Worm (Caenorhabditis elegans) whole organism, young adult: ENCODE data around the gene eelo-1.

Source experiments
- B0019.2 ChIP-seq: fragments of 200-800 bp; sonication (Bioruptor generic); conservative IDR thresholded peaks from 2 replicates; pipeline ENCODE4 v1.3.6; 2022; ENCODE audit warnings: missing genetic modification reagents, missing genetic modification characterization, missing compliant biosample characterization
- B0035.1 ChIP-seq: sonication (generic microtip); optimal IDR thresholded peaks from 2 replicates; lab custom pipeline; 2016; ENCODE audit warnings: missing genetic modification characterization, mild to moderate bottlenecking, missing compliant biosample characterization, missing genotype, missing genetic modification reagents
- F10E7.11 ChIP-seq: sonication (generic microtip); optimal IDR thresholded peaks from 2 replicates; lab custom pipeline; 2017; ENCODE audit warnings: mild to moderate bottlenecking, missing genetic modification characterization, moderate library complexity, missing compliant biosample characterization
- F22D6.2 ChIP-seq: sonication (generic microtip); optimal IDR thresholded peaks from 2 replicates; lab custom pipeline; 2016; ENCODE audit warnings: mild to moderate bottlenecking, missing genetic modification characterization, missing compliant biosample characterization
- F37B4.10 ChIP-seq: fragments of 200-800 bp; sonication (Bioruptor generic); IDR thresholded peaks from 2 replicates; pipeline ENCODE4 v1.3.6; 2022; ENCODE audit warnings: missing genetic modification characterization, missing compliant biosample characterization
- F39B2.1 ChIP-seq: fragments of 200-800 bp; sonication (Bioruptor generic); IDR thresholded peaks from 2 replicates; pipeline ENCODE4 v1.3.6; 2022; ENCODE audit warnings: missing genetic modification reagents, missing genetic modification characterization, missing compliant biosample characterization
- F52B5.7 ChIP-seq: sonication (generic microtip); optimal IDR thresholded peaks from 2 replicates; lab custom pipeline; 2016; ENCODE audit warnings: mild to moderate bottlenecking, missing genetic modification characterization, missing compliant biosample characterization
- F57A8.1 ChIP-seq: fragments of 200-800 bp; sonication (Bioruptor generic); optimal IDR thresholded peaks from 2 replicates; lab custom pipeline; 2018; ENCODE audit warnings: mild to moderate bottlenecking, missing genetic modification characterization, moderate library complexity, missing compliant biosample characterization
- F57C9.4 ChIP-seq: sonication (generic microtip); optimal IDR thresholded peaks from 2 replicates; lab custom pipeline; 2017; ENCODE audit warnings: mild to moderate bottlenecking, missing genetic modification characterization, missing compliant biosample characterization
- K12H6.12 ChIP-seq: fragments of 200-800 bp; sonication (Bioruptor generic); optimal IDR thresholded peaks from 2 replicates; lab custom pipeline; 2018; ENCODE audit warnings: mild to moderate bottlenecking, missing genetic modification characterization, missing compliant biosample characterization
- T26A5.8 ChIP-seq: sonication (generic microtip); optimal IDR thresholded peaks from 2 replicates; lab custom pipeline; 2016; ENCODE audit warnings: missing genetic modification characterization, missing compliant biosample characterization
- Y53F4B.3 ChIP-seq: fragments of 200-800 bp; sonication (Bioruptor generic); IDR thresholded peaks from 2 replicates; pipeline ENCODE4 v1.3.6; 2022; ENCODE audit warnings: missing genetic modification reagents, missing genetic modification characterization, missing compliant biosample characterization
- ama-1 ChIP-seq, 3 experiments: fragments of 150-350 bp in 1 of 3; sonication (generic microtip) in 2 of 3; optimal IDR thresholded peaks; 2 replicates each; lab custom pipeline; 2014 to 2018; ENCODE audit warnings: missing biosample characterization in 2 of 3, missing genetic modification characterization in 2 of 3, missing genetic modification reagents in 2 of 3
- attf-6 ChIP-seq: fragments of 200-800 bp; sonication (Bioruptor generic); IDR thresholded peaks from 2 replicates; pipeline ENCODE4 v1.3.6; 2022; ENCODE audit warnings: missing genetic modification reagents, missing genetic modification characterization, missing compliant biosample characterization
- cebp-2 ChIP-seq: fragments of 200-800 bp; sonication (Bioruptor generic); IDR thresholded peaks from 2 replicates; pipeline ENCODE4 v1.3.6; 2022; ENCODE audit warnings: missing genetic modification characterization, missing compliant biosample characterization
- ceh-40 ChIP-seq: fragments of 200-800 bp; sonication (Bioruptor generic); IDR thresholded peaks from 2 replicates; pipeline ENCODE4 v1.3.6; 2022; ENCODE audit warnings: missing genetic modification characterization, missing compliant biosample characterization
- ceh-91 ChIP-seq: fragments of 200-800 bp; sonication (Bioruptor generic); IDR thresholded peaks from 2 replicates; pipeline ENCODE4 v1.3.6; 2022; ENCODE audit warnings: missing genetic modification reagents, missing genetic modification characterization, missing compliant biosample characterization
- die-1 ChIP-seq: sonication (generic microtip); optimal IDR thresholded peaks from 2 replicates; lab custom pipeline; 2016; ENCODE audit warnings: missing genotype, mild to moderate bottlenecking, missing genetic modification characterization, missing compliant biosample characterization
- egrh-3 ChIP-seq: fragments of 200-800 bp; sonication (Bioruptor generic); IDR thresholded peaks from 2 replicates; pipeline ENCODE4 v1.3.6; 2022; ENCODE audit warnings: missing genetic modification reagents, missing genetic modification characterization, missing compliant biosample characterization
- ets-4 ChIP-seq: fragments of 200-800 bp; sonication (Bioruptor generic); optimal IDR thresholded peaks from 2 replicates; lab custom pipeline; 2018; ENCODE audit warnings: mild to moderate bottlenecking, missing genetic modification characterization, missing compliant biosample characterization
- gei-17 ChIP-seq: fragments of 200-800 bp; sonication (Bioruptor generic); optimal IDR thresholded peaks from 2 replicates; lab custom pipeline; 2018; ENCODE audit warnings: mild to moderate bottlenecking, missing genetic modification characterization, missing compliant biosample characterization
- him-1 ChIP-seq: sonication (generic microtip); optimal IDR thresholded peaks from 2 replicates; lab custom pipeline; 2016; ENCODE audit warnings: missing genotype, missing genetic modification reagents, missing genetic modification characterization, missing compliant biosample characterization
- hsf-1 ChIP-seq: fragments of 200-800 bp; sonication (Bioruptor generic); IDR thresholded peaks from 2 replicates; pipeline ENCODE4 v1.3.6; 2022; ENCODE audit warnings: missing genetic modification reagents, missing genetic modification characterization, missing compliant biosample characterization
- lag-1 ChIP-seq: fragments of 200-800 bp; sonication (Bioruptor generic); IDR thresholded peaks from 2 replicates; pipeline ENCODE4 v1.3.6; 2022; ENCODE audit warnings: missing genetic modification reagents, missing genetic modification characterization, missing compliant biosample characterization
- let-526 ChIP-seq: fragments of 200-800 bp; sonication (Bioruptor generic); IDR thresholded peaks from 2 replicates; pipeline ENCODE4 v1.3.6; 2022; ENCODE audit warnings: missing genetic modification reagents, missing genetic modification characterization, missing compliant biosample characterization
- lin-26 ChIP-seq: fragments of 200-800 bp; sonication (Bioruptor generic); IDR thresholded peaks from 2 replicates; pipeline ENCODE4 v1.3.6; 2022; ENCODE audit warnings: missing genetic modification reagents, missing genetic modification characterization, missing compliant biosample characterization
- lin-54 ChIP-seq: fragments of 200-800 bp; sonication (Bioruptor generic); optimal IDR thresholded peaks from 2 replicates; lab custom pipeline; 2018; ENCODE audit warnings: mild to moderate bottlenecking, missing genetic modification characterization, missing compliant biosample characterization
- lsl-1 ChIP-seq: fragments of 200-800 bp; sonication (Bioruptor generic); optimal IDR thresholded peaks from 2 replicates; lab custom pipeline; 2018; ENCODE audit warnings: mild to moderate bottlenecking, missing genetic modification characterization, moderate library complexity, missing compliant biosample characterization
- lsy-27 ChIP-seq: sonication (generic microtip); optimal IDR thresholded peaks from 2 replicates; lab custom pipeline; 2017; ENCODE audit warnings: missing genetic modification characterization, mild to moderate bottlenecking, missing compliant biosample characterization, antibody characterized with exemption, missing genotype, borderline replicate concordance; ENCODE audit not compliant: insufficient read depth
- mcd-1 ChIP-seq: fragments of 200-800 bp; sonication (Bioruptor generic); IDR thresholded peaks from 2 replicates; pipeline ENCODE4 v1.3.6; 2022; ENCODE audit warnings: missing genetic modification reagents, missing genetic modification characterization, missing compliant biosample characterization
- mel-28 ChIP-seq: sonication (generic microtip); optimal IDR thresholded peaks from 2 replicates; lab custom pipeline; 2016; ENCODE audit warnings: borderline replicate concordance, mild to moderate bottlenecking, missing genetic modification characterization, missing compliant biosample characterization
- mes-4 ChIP-seq: sonication (generic microtip); optimal IDR thresholded peaks from 2 replicates; lab custom pipeline; 2016; ENCODE audit warnings: missing genotype, missing genetic modification characterization, missing compliant biosample characterization
- nfya-1 ChIP-seq: sonication (generic microtip); optimal IDR thresholded peaks from 2 replicates; lab custom pipeline; 2017; ENCODE audit warnings: antibody characterized with exemption, missing compliant biosample characterization, missing genetic modification characterization, borderline replicate concordance; ENCODE audit not compliant: insufficient read depth
- nhr-120 ChIP-seq: fragments of 200-800 bp; sonication (Bioruptor generic); IDR thresholded peaks from 2 replicates; pipeline ENCODE4 v1.3.6; 2022; ENCODE audit warnings: missing genetic modification characterization, missing compliant biosample characterization
- nhr-80 ChIP-seq: sonication (generic microtip); optimal IDR thresholded peaks from 2 replicates; lab custom pipeline; 2016; ENCODE audit warnings: missing genetic modification characterization, missing compliant biosample characterization
- pha-4 ChIP-seq: fragments of 150-350 bp; sonication (generic microtip); optimal IDR thresholded peaks from 2 replicates; lab custom pipeline; 2014; ENCODE audit warnings: missing biosample characterization, missing genetic modification reagents, missing genetic modification characterization
- somi-1 ChIP-seq: fragments of 200-800 bp; sonication (Bioruptor generic); optimal IDR thresholded peaks from 2 replicates; lab custom pipeline; 2018; ENCODE audit warnings: mild to moderate bottlenecking, missing genetic modification characterization, missing compliant biosample characterization
- sptf-2 ChIP-seq: fragments of 200-800 bp; sonication (Bioruptor generic); optimal IDR thresholded peaks from 2 replicates; lab custom pipeline; 2018; ENCODE audit warnings: mild to moderate bottlenecking, missing genetic modification characterization, missing compliant biosample characterization
- xnd-1 ChIP-seq: sonication (generic microtip); optimal IDR thresholded peaks from 2 replicates; lab custom pipeline; 2016; ENCODE audit warnings: missing genotype, missing genetic modification reagents, missing genetic modification characterization, missing compliant biosample characterization
- zfh-2 ChIP-seq: fragments of 200-800 bp; sonication (Bioruptor generic); conservative IDR thresholded peaks from 2 replicates; pipeline ENCODE4 v1.3.6; 2022; ENCODE audit warnings: missing genetic modification reagents, missing genetic modification characterization, missing compliant biosample characterization
- ztf-18 ChIP-seq: sonication (generic microtip); optimal IDR thresholded peaks from 2 replicates; lab custom pipeline; 2016; ENCODE audit warnings: missing genotype, mild to moderate bottlenecking, missing genetic modification characterization, missing compliant biosample characterization
- ztf-25 ChIP-seq: fragments of 200-800 bp; sonication (Bioruptor generic); IDR thresholded peaks from 2 replicates; pipeline ENCODE4 v1.3.6; 2022; ENCODE audit warnings: missing genetic modification reagents, missing genetic modification characterization, missing compliant biosample characterization

The eelo-1 gene

DNA sequence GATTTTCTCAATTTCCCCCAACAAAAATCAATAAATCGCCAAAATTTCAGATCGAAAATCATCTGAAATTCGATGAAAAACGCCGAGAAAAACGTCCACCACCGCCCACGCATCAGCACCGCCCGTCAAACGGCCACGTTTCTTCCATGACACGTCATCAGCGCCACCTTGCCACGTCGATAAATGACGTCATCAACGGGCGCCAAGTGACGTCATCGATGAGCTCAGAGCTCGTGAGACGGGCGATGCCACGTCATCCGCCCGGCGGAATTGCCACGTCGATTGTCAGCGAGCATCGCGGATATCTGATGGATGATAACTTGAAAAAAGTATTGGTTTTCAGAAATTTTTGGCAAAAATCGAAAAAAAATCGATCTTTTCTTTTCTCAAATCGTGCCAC is 20.7 kb upstream of the eelo-1 start:
- TF ChIP-seq ztf-18 (tag; lab: Kevin White, UChicago), result no peak
- TF ChIP-seq ets-4 (GFP tag; lab: Kevin White, UChicago), result no peak
- peak; percentile 54; the same call in 1 of the 2 replicates for TF ChIP-seq zfh-2
- no peak for TF ChIP-seq hsf-1

DNA sequence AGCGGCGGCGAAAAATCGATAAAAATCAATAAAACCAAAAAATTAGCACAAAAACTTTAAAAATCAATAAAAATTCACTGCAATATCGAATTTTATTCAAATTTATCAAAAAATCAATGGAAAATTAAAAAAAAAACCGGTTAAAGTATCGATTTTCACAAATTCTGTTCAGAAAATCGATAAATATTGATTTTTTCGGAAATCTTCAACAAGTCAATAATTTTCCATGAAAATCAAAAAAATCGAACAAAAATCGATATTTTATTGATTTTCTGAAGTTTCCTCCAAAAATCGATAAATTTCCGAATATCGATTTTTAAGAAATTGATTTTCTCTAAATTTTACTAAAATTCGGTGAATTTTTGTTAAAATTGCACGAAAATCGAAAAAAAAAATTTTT is 20.2 kb upstream of the eelo-1 start:
- TF ChIP-seq lsy-27, result no peak
- TF ChIP-seq nfya-1 (tag; lab: Kevin White, UChicago), result no peak
- no peak for TF ChIP-seq F22D6.2 (tag; lab: Kevin White, UChicago)

DNA sequence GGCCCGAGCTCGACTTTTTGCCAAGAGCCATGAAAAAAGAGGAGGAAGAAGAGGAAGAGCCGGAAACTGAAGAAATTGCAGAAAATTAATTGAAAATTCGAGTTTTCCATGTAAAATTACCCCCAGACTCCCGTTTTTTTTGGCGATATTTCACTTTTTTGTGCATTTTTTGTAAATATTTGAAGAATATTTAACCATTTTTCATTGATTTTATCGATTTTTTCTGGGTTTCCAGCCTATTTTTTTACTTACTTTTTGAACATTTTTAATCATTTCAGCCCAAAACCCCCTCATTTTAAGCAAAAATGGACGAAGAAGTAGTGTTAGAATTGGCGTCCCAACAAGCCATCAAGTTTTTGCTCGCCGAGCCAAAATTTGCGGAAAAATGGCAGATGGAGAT is 18.1 kb upstream of the eelo-1 start, which contains the start of gene Y22D7AL.7:
Gene Y22D7AL.7, plus strand, starts transcription at position 301 of the 400 bp plus-strand sequence.
- TF ChIP-seq ztf-25 (GFP tag; lab: Robert Waterston, UW), result no peak
- no peak for TF ChIP-seq let-526
- no peak for TF ChIP-seq nhr-80 (tag; lab: Kevin White, UChicago)
- TF ChIP-seq F57A8.1, result no peak
- no peak for TF ChIP-seq lin-26 (GFP tag; lab: Robert Waterston, UW)
- TF ChIP-seq ceh-91, result no peak
- TF ChIP-seq nhr-120 (GFP tag; lab: Robert Waterston, UW), result no peak
- no peak for TF ChIP-seq sptf-2 (GFP tag; lab: Kevin White, UChicago)
- no peak for TF ChIP-seq mes-4 (tag; lab: Kevin White, UChicago)
- no peak for TF ChIP-seq mcd-1 (GFP tag; lab: Robert Waterston, UW)
- TF ChIP-seq Y53F4B.3 (GFP tag; lab: Robert Waterston, UW), result no peak
- TF ChIP-seq F22D6.2 (tag; lab: Kevin White, UChicago), result no peak
- TF ChIP-seq F39B2.1 (GFP tag; lab: Robert Waterston, UW), result no peak
- TF ChIP-seq F10E7.11 (tag; lab: Kevin White, UChicago), result no peak
- TF ChIP-seq attf-6 (GFP tag; lab: Robert Waterston, UW), result no peak
- TF ChIP-seq, all 124 proteins: peak for 0

DNA sequence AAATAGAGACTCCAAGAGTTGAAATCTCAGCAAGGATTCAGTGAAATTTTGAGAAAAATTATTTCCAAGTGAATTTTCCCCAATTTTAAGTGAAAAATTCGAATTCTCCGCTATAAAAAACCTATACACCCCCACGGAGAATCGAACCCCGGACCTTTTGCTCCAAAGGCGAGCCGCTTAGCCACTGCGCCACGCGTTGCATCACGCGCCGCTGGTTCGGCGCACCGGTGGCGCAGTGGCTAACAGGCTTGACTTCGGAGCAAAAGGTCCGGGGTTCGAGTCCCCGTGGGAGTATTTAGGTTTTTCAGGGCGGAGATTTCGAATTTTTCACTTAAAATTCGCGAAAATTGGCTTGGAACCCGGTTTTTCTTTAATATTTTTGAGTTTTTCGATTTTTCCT is 17.3 kb upstream of the eelo-1 start:
- no peak for TF ChIP-seq nhr-120 (GFP tag; lab: Robert Waterston, UW)
- TF ChIP-seq B0019.2 (GFP tag; lab: Robert Waterston, UW), result no peak
- TF ChIP-seq him-1, result no peak
- TF ChIP-seq T26A5.8 (tag; lab: Kevin White, UChicago), result no peak
- no peak for TF ChIP-seq die-1 (tag; lab: Kevin White, UChicago)
- no peak for TF ChIP-seq ceh-91
- no peak for TF ChIP-seq K12H6.12 (tag; lab: Kevin White, UChicago)
- no peak for TF ChIP-seq F37B4.10 (GFP tag; lab: Robert Waterston, UW)
- TF ChIP-seq zfh-2, result 0 out of 2 replicates have a peak, but pooled peaks have one; percentile 9
- peak; percentile 57; the same call in 1 of the 2 replicates for TF ChIP-seq egrh-3 (GFP tag; lab: Robert Waterston, UW)

DNA sequence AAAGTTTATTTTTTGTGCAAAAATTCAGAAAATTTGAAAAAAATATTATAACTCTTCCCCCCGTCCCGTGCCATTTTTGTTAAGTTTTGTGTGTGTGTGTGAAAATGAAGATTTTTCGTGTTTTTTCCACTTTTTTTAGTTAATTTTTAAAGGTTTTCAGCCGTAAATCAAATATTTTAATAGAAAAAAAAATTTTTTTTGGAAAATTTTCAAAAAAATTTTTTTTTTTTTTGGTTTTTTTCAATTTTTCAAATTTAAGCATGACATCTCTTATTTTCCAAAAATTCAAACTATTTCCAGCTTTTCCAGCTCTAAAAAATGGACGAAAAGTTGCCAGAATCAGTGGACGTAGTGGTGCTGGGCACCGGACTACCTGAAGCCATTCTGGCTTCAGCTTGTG is 11.7 kb upstream of the eelo-1 start, which contains the start of gene rep-1:
Gene rep-1, plus strand, starts transcription at position 301 of the 400 bp plus-strand sequence.
- no peak for TF ChIP-seq lin-54
- no peak for TF ChIP-seq F39B2.1 (GFP tag; lab: Robert Waterston, UW)
- TF ChIP-seq cebp-2 (GFP tag; lab: Robert Waterston, UW), result no peak
- TF ChIP-seq somi-1 (GFP tag; lab: Kevin White, UChicago), result no peak
- no peak for TF ChIP-seq ceh-40
- no peak for TF ChIP-seq lin-26 (GFP tag; lab: Robert Waterston, UW)
- no peak for TF ChIP-seq zfh-2
- no peak for TF ChIP-seq gei-17 (GFP tag; lab: Kevin White, UChicago)
- TF ChIP-seq mel-28 (tag; lab: Kevin White, UChicago), result no peak
- TF ChIP-seq pha-4 (tag; lab: Kevin White, UChicago), result no peak
- no peak for TF ChIP-seq lsl-1 (GFP tag; lab: Kevin White, UChicago)
- TF ChIP-seq lag-1 (GFP tag; lab: Robert Waterston, UW), result no peak
- TF ChIP-seq xnd-1 (tag; lab: Kevin White, UChicago), result no peak
- no peak for TF ChIP-seq ama-1 (optimal IDR thresholded peaks at IDR 0.05; lab: Kevin White, UChicago)
- TF ChIP-seq ama-1 (GFP tag; optimal IDR thresholded peaks at IDR 0.05; lab: Kevin White, UChicago), result no peak
- no peak for TF ChIP-seq B0019.2 (GFP tag; lab: Robert Waterston, UW)
- TF ChIP-seq F57C9.4 (tag; lab: Kevin White, UChicago), result no peak
- TF ChIP-seq F52B5.7 (tag; lab: Kevin White, UChicago), result no peak
- TF ChIP-seq B0035.1 (tag; lab: Kevin White, UChicago), result no peak
- no peak for TF ChIP-seq nhr-80 (tag; lab: Kevin White, UChicago)
